Worm (Caenorhabditis elegans) whole organism, L1 larva: Measurements from ENCODE around the gene Y79H2A.4.

Experiments used
- C16A3.4 ChIP-seq: fragments of 150-350 bp; optimal IDR thresholded peaks from 2 replicates; lab custom pipeline; 2014; ENCODE audit warnings: missing biosample characterization, missing genetic modification characterization
- C34B4.2 ChIP-seq: sonication (generic microtip); optimal IDR thresholded peaks from 2 replicates; lab custom pipeline; 2017; ENCODE audit warnings: mild to moderate bottlenecking, missing genetic modification characterization, missing compliant biosample characterization
- aha-1 ChIP-seq: fragments of 150-350 bp; optimal IDR thresholded peaks from 2 replicates; lab custom pipeline; 2014; ENCODE audit warnings: missing biosample characterization, missing genetic modification characterization
- alr-1 ChIP-seq: fragments of 200-800 bp; sonication (Bioruptor generic); optimal IDR thresholded peaks from 2 replicates; lab custom pipeline; 2018; ENCODE audit warnings: borderline replicate concordance, mild to moderate bottlenecking, missing genetic modification characterization, missing compliant biosample characterization
- blmp-1 ChIP-seq: fragments of 150-350 bp; optimal IDR thresholded peaks from 2 replicates; lab custom pipeline; 2014; ENCODE audit warnings: missing biosample characterization, missing genetic modification characterization
- ceh-63 ChIP-seq: fragments of 200-800 bp; sonication (Bioruptor generic); optimal IDR thresholded peaks from 2 replicates; lab custom pipeline; 2018; ENCODE audit warnings: mild to moderate bottlenecking, missing genetic modification characterization, missing compliant biosample characterization
- ceh-8 ChIP-seq: fragments of 200-800 bp; sonication (Bioruptor generic); optimal IDR thresholded peaks from 2 replicates; lab custom pipeline; 2018; ENCODE audit warnings: mild to moderate bottlenecking, missing genetic modification characterization, moderate library complexity, missing compliant biosample characterization
- ceh-88 ChIP-seq: fragments of 200-800 bp; sonication (Bioruptor generic); IDR thresholded peaks from 2 replicates; pipeline ENCODE4 v1.3.6; 2022; ENCODE audit warnings: missing genetic modification characterization, missing compliant biosample characterization
- dsc-1 ChIP-seq: sonication (generic microtip); optimal IDR thresholded peaks from 2 replicates; lab custom pipeline; 2016; ENCODE audit warnings: mild to moderate bottlenecking, missing genetic modification characterization, missing compliant biosample characterization
- efl-3 ChIP-seq: fragments of 200-800 bp; sonication (Bioruptor generic); optimal IDR thresholded peaks from 2 replicates; lab custom pipeline; 2018; ENCODE audit warnings: mild to moderate bottlenecking, missing genetic modification characterization, missing compliant biosample characterization
- egl-27 ChIP-seq, 2 experiments: fragments of 150-350 bp in 1 of 2; sonication (generic microtip); optimal IDR thresholded peaks; 3 replicates each; lab custom pipeline; 2017 to 2018; ENCODE audit warnings: missing biosample characterization in 2 of 2, missing genetic modification characterization in 2 of 2, missing genetic modification reagents in 2 of 2
- elt-3 ChIP-seq, 6 experiments: fragments of 150-350 bp in 1 of 6; sonication (generic microtip); optimal IDR thresholded peaks; 2 replicates each; lab custom pipeline; 2017 to 2018; ENCODE audit warnings: missing biosample characterization in 6 of 6, missing genetic modification characterization in 6 of 6, inconsistent platforms in 1 of 6
- fkh-10 ChIP-seq: sonication (generic microtip); optimal IDR thresholded peaks from 2 replicates; lab custom pipeline; 2017; ENCODE audit warnings: missing biosample characterization, missing genetic modification reagents, missing genetic modification characterization
- fos-1 ChIP-seq: fragments of 150-350 bp; optimal IDR thresholded peaks from 2 replicates; lab custom pipeline; 2014; ENCODE audit warnings: missing biosample characterization, missing genetic modification characterization
- grh-1 ChIP-seq: fragments of 200-800 bp; sonication (Bioruptor generic); IDR thresholded peaks from 2 replicates; pipeline ENCODE4 v1.3.6; 2022; ENCODE audit warnings: missing genetic modification reagents, missing genetic modification characterization, missing compliant biosample characterization
- hlh-4 ChIP-seq: sonication (generic microtip); optimal IDR thresholded peaks from 2 replicates; lab custom pipeline; 2016; ENCODE audit warnings: mild to moderate bottlenecking, missing genetic modification characterization, missing compliant biosample characterization
- isw-1 ChIP-seq: fragments of 200-800 bp; sonication (Bioruptor generic); IDR thresholded peaks from 2 replicates; pipeline ENCODE4 v1.3.6; 2022; ENCODE audit warnings: missing genetic modification characterization, missing compliant biosample characterization
- jun-1 ChIP-seq: fragments of 150-350 bp; optimal IDR thresholded peaks from 2 replicates; lab custom pipeline; 2014; ENCODE audit warnings: missing biosample characterization, missing genetic modification reagents, missing genetic modification characterization
- lin-14 ChIP-seq: fragments of 200-800 bp; sonication (Bioruptor generic); optimal IDR thresholded peaks from 2 replicates; lab custom pipeline; 2018; ENCODE audit warnings: mild to moderate bottlenecking, missing genetic modification characterization, moderate library complexity, missing compliant biosample characterization
- lin-35 ChIP-seq, 2 experiments: fragments of 150-350 bp; optimal IDR thresholded peaks; 2 replicates each; lab custom pipeline; 2014; ENCODE audit warnings: missing biosample characterization in 2 of 2, missing genetic modification characterization in 2 of 2, missing genetic modification reagents in 2 of 2
- lin-39 ChIP-seq: fragments of 150-350 bp; optimal IDR thresholded peaks from 2 replicates; lab custom pipeline; 2014; ENCODE audit warnings: missing biosample characterization, missing genetic modification reagents, missing genetic modification characterization
- lir-3 ChIP-seq: sonication (generic microtip); optimal IDR thresholded peaks from 2 replicates; lab custom pipeline; 2016; ENCODE audit warnings: mild to moderate bottlenecking, missing genetic modification characterization, moderate library complexity, missing compliant biosample characterization; ENCODE audit not compliant: poor library complexity
- lsy-2 ChIP-seq, 2 experiments: fragments of 150-350 bp; optimal IDR thresholded peaks; 2 replicates each; lab custom pipeline; 2014; ENCODE audit warnings: missing biosample characterization in 2 of 2, missing genetic modification characterization in 2 of 2
- mab-9 ChIP-seq: fragments of 200-800 bp; sonication (Bioruptor generic); IDR thresholded peaks from 2 replicates; pipeline ENCODE4 v1.3.6; 2022; ENCODE audit warnings: missing genetic modification reagents, missing genetic modification characterization, missing compliant biosample characterization
- mdl-1 ChIP-seq, 2 experiments: fragments of 150-350 bp; optimal IDR thresholded peaks; 2 replicates each; lab custom pipeline; 2014 to 2017; ENCODE audit warnings: missing biosample characterization in 2 of 2, missing genetic modification characterization in 2 of 2, inconsistent platforms in 1 of 2
- nhr-11 ChIP-seq: fragments of 150-350 bp; optimal IDR thresholded peaks from 2 replicates; lab custom pipeline; 2014; ENCODE audit warnings: missing biosample characterization, missing genetic modification characterization
- nhr-12 ChIP-seq: sonication (generic microtip); optimal IDR thresholded peaks from 2 replicates; lab custom pipeline; 2017; ENCODE audit warnings: missing biosample characterization, missing genetic modification characterization
- nhr-19 ChIP-seq: fragments of 200-800 bp; sonication (Bioruptor generic); conservative IDR thresholded peaks from 2 replicates; pipeline ENCODE4 v1.3.6; 2022; ENCODE audit warnings: missing genetic modification characterization, missing compliant biosample characterization
- nhr-237 ChIP-seq: fragments of 150-350 bp; optimal IDR thresholded peaks from 2 replicates; lab custom pipeline; 2014; ENCODE audit warnings: missing biosample characterization, missing genetic modification characterization
- nhr-77 ChIP-seq: fragments of 150-350 bp; optimal IDR thresholded peaks from 2 replicates; lab custom pipeline; 2014; ENCODE audit warnings: missing biosample characterization, missing genetic modification characterization
- nhr-84 ChIP-seq: sonication (generic microtip); optimal IDR thresholded peaks from 2 replicates; lab custom pipeline; 2017; ENCODE audit warnings: missing biosample characterization, missing genetic modification characterization
- nhr-85 ChIP-seq: sonication (generic microtip); peaks from one replicate; lab custom pipeline; 2016; ENCODE audit warnings: missing genetic modification characterization, inconsistent platforms, missing compliant biosample characterization
- pag-3 ChIP-seq: sonication (generic microtip); optimal IDR thresholded peaks from 2 replicates; lab custom pipeline; 2017; ENCODE audit warnings: missing genetic modification characterization, mild to moderate bottlenecking, missing compliant biosample characterization, antibody characterized with exemption, borderline replicate concordance; ENCODE audit not compliant: insufficient read depth
- skn-1 ChIP-seq: fragments of 150-350 bp; optimal IDR thresholded peaks from 2 replicates; lab custom pipeline; 2014; ENCODE audit warnings: missing biosample characterization, missing genetic modification characterization
- snpc-4 ChIP-seq: fragments of 150-350 bp; optimal IDR thresholded peaks from 2 replicates; lab custom pipeline; 2014; ENCODE audit warnings: missing biosample characterization, missing genetic modification characterization
- sptf-1 ChIP-seq: fragments of 150-350 bp; optimal IDR thresholded peaks from 2 replicates; lab custom pipeline; 2014; ENCODE audit warnings: missing biosample characterization, missing genetic modification characterization
- sup-37 ChIP-seq: fragments of 200-800 bp; sonication (Bioruptor generic); optimal IDR thresholded peaks from 2 replicates; lab custom pipeline; 2018; ENCODE audit warnings: mild to moderate bottlenecking, missing genetic modification characterization, missing compliant biosample characterization
- tbx-2 ChIP-seq: sonication (generic microtip); optimal IDR thresholded peaks from 2 replicates; lab custom pipeline; 2016; ENCODE audit warnings: missing genetic modification characterization, missing compliant biosample characterization
- unc-62 ChIP-seq: fragments of 150-350 bp; optimal IDR thresholded peaks from 2 replicates; lab custom pipeline; 2014; ENCODE audit warnings: missing biosample characterization, missing genetic modification reagents, missing genetic modification characterization
- unc-98 ChIP-seq: fragments of 200-800 bp; sonication (Bioruptor generic); IDR thresholded peaks from 2 replicates; pipeline ENCODE4 v1.3.6; 2022; ENCODE audit warnings: missing genetic modification characterization, missing compliant biosample characterization
- ztf-4 ChIP-seq: fragments of 150-350 bp; optimal IDR thresholded peaks from 2 replicates; lab custom pipeline; 2014; ENCODE audit warnings: missing biosample characterization, missing genetic modification characterization

Y79H2A.4 gene

DNA sequence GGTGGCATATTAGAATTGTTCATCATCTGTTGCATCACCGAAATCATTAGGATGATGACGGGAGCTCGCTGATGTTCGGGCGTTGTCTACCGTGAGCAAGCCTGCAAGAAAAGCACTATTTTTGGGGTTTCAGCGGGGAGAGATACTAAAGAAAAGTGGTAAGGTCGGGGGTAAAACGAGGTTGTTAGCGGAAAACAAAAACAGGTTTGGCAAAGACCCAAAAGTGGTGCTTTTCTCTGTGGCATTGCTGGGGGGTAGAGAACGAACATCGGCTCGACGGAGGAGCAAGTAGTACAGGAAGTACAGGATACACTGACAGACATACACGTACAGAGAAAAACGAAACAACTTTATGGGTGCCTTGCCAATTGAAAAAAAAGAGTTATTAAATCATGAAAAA is 36.4 kb downstream of the Y79H2A.4 start, which contains the start of gene php-3:
php-3 (minus strand) TSS at position 101 of the 400 bp plus-strand sequence.
- TF ChIP-seq snpc-4 (tag; lab: Kevin White, UChicago), result no peak
- no peak for TF ChIP-seq nhr-77 (tag; lab: Kevin White, UChicago)
- no peak for TF ChIP-seq hlh-4 (tag; lab: Kevin White, UChicago)
- TF ChIP-seq sup-37 (GFP tag; lab: Kevin White, UChicago), result no peak
- TF ChIP-seq egl-27 (tag; optimal IDR thresholded peaks at IDR 0.05; lab: Kevin White, UChicago), result no peak
- TF ChIP-seq aha-1, result no peak
- no peak for TF ChIP-seq tbx-2 (tag; lab: Kevin White, UChicago)
- no peak for TF ChIP-seq elt-3 (tag; optimal IDR thresholded peaks at IDR 0.05; lab: Kevin White, UChicago)
- no peak for TF ChIP-seq ztf-4 (tag; lab: Kevin White, UChicago)
- TF ChIP-seq pag-3, result no peak
- no peak for TF ChIP-seq alr-1 (tag; lab: Kevin White, UChicago)
- TF ChIP-seq lir-3 (tag; lab: Kevin White, UChicago), result no peak
- TF ChIP-seq nhr-237 (tag; lab: Kevin White, UChicago), result no peak
- TF ChIP-seq mab-9 (GFP tag; lab: Robert Waterston, UW), result no peak
- TF ChIP-seq lin-39 (tag; lab: Kevin White, UChicago), result no peak
- no peak for TF ChIP-seq nhr-84 (tag; lab: Kevin White, UChicago)
- no peak for TF ChIP-seq ceh-8 (GFP tag; lab: Kevin White, UChicago)
- TF ChIP-seq sptf-1 (tag; lab: Kevin White, UChicago), result no peak
- no peak for TF ChIP-seq nhr-12 (tag; lab: Kevin White, UChicago)
- TF ChIP-seq, all 84 proteins: peak for 0

DNA sequence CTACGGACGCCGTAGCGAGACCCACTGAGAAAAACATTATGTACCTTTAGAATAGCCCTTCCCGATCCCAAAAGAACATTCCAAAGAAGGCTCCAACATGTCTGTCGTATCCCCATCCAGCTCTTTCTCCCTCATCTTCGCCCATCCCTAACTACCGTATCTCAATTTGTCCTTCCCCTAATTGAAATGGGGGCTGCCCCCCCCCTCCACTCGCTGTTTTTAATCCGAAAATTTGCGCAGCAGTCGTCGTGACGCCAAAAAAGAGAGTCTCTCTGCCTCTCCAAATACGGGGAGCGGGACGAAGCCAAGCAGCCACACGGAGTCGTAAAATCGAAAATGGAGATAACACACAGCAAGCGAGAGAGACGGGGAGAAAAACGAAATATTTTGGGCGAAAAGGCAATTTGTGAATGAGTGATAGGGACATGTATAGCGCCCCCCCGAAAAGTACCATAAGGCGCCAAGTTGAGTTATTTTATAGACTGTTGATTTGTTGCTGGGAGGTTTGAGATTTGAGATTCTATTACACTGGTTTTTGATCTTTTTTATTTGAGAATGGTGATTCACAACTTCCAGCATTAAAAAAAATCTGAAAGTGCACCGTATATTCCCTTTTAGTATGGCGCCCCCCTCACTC is 41.0 kb downstream of the Y79H2A.4 start:
- no peak for TF ChIP-seq fkh-10
- no peak for TF ChIP-seq C16A3.4 (tag; lab: Kevin White, UChicago)
- TF ChIP-seq nhr-77 (tag; lab: Kevin White, UChicago), result no peak
- TF ChIP-seq nhr-11, result no peak
- no peak for TF ChIP-seq lin-35 (GFP tag; optimal IDR thresholded peaks at IDR 0.05; lab: Kevin White, UChicago)
- no peak for TF ChIP-seq tbx-2 (tag; lab: Kevin White, UChicago)
- no peak for TF ChIP-seq ceh-88 (GFP tag; lab: Robert Waterston, UW)
- TF ChIP-seq isw-1 (GFP tag; lab: Robert Waterston, UW), result no peak
- TF ChIP-seq efl-3, result no peak
- TF ChIP-seq unc-62 (GFP tag; lab: Kevin White, UChicago), result no peak
- no peak for TF ChIP-seq unc-98 (GFP tag; lab: Robert Waterston, UW)
- no peak for TF ChIP-seq fos-1
- no peak for TF ChIP-seq jun-1
- no peak for TF ChIP-seq grh-1 (GFP tag; lab: Robert Waterston, UW)
- TF ChIP-seq skn-1 (tag; lab: Kevin White, UChicago), result no peak
- TF ChIP-seq lir-3 (tag; lab: Kevin White, UChicago), result no peak
- TF ChIP-seq ceh-8 (GFP tag; lab: Kevin White, UChicago), result no peak
- peak; percentile 62 for TF ChIP-seq nhr-85
- TF ChIP-seq nhr-19, result no peak
- peak; percentile 88 for TF ChIP-seq ceh-63 (GFP tag; lab: Kevin White, UChicago)
- no peak for TF ChIP-seq dsc-1 (tag; lab: Kevin White, UChicago)
- no peak for TF ChIP-seq mdl-1 (tag; optimal IDR thresholded peaks at IDR 0.05; lab: Kevin White, UChicago)
- TF ChIP-seq lin-14, result peak; percentile 30
- no peak for TF ChIP-seq C34B4.2 (tag; lab: Kevin White, UChicago)
- TF ChIP-seq sup-37 (GFP tag; lab: Kevin White, UChicago), result no peak
- TF ChIP-seq blmp-1 (tag; lab: Kevin White, UChicago), result peak; percentile 19
- peak in 1 of 2 experiments; percentile 11 for TF ChIP-seq lsy-2 (tag; optimal IDR thresholded peaks at IDR 0.05; lab: Kevin White, UChicago)
